Fruit fly (Drosophila melanogaster): ENCODE data around the gene CG16989.

Gene CG16989

DNA sequence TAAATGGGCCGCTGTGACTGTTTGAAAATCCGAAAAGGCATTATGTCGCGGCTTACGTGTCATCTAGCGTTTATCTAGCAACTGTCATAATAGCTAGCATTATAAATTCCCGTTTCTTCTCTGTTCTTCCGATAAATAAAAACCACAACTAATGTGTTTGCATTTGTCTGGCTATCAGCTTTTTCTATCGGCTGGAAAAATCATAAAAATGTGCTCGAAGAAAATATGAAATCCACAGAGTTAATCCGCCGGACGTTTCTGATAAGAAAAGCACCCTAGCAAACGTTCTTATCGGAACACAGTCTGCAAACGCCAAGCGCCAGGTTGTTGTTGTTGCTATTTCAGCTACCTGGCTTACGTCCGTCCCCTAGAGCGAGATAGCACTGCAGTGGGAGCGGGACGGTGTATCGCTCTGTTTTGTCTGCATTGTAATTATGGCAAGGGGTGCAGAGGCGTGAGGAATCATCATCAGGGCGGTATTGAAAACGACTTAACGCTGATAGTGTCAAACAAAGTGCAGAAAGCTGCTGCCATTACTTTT is 18.7 kb upstream of the CG16989 start:
- TF ChIP-seq CG9948 (tag; optimal IDR thresholded peaks at IDR 0.05) (no peak), Pif1B (GFP tag; optimal IDR thresholded peaks at IDR 0.05) (no peak), CG15710 (tag; optimal IDR thresholded peaks at IDR 0.05) (no peak), CG10348 (GFP tag; IDR thresholded peaks at IDR 0.05) (no peak), fd96Ca (GFP tag; IDR thresholded peaks at IDR 0.05) (no peak), CG12605 (GFP tag; IDR thresholded peaks at IDR 0.05) (no peak), Snoo (tag; optimal IDR thresholded peaks at IDR 0.05) (no peak), Pif1A (GFP tag; optimal IDR thresholded peaks at IDR 0.05) (no peak), CG17806 (tag; optimal IDR thresholded peaks at IDR 0.05) (no peak), rn (GFP tag; IDR thresholded peaks at IDR 0.05) (no peak), CG34367 (tag; optimal IDR thresholded peaks at IDR 0.05) (no peak), gl (tag; optimal IDR thresholded peaks at IDR 0.05) (no peak), CG14655 (GFP tag; optimal IDR thresholded peaks at IDR 0.05) (no peak), D1 (tag; optimal IDR thresholded peaks at IDR 0.05) (no peak), CG8301 (tag; optimal IDR thresholded peaks at IDR 0.05) (no peak), CG4496 (GFP tag; IDR thresholded peaks at IDR 0.05) (no peak)

DNA sequence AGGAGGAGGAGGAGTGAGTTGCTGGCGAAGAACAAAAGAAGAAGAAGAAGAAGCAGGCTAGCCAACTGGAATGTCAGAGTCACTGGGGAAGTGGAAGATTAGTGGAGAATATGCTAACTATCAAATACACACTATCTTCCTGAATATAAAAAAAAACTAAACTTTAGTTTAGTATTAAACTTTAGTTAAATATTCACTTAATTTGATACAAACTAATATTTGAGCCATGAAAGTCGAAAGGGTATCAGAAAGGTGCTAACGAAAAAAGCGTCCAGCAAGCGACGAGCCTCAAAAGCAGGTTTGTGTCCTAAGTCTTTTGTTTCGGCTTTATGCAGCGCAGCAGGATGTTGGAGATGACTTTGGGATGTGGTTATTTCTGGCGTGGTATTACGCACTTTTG is 17.8 kb upstream of the CG16989 start:
- TF ChIP-seq Ets98B (GFP tag; IDR thresholded peaks at IDR 0.05) = peak; percentile 40; the same call in 1 of the 2 replicates
- peak; percentile 78 for TF ChIP-seq CG14655 (GFP tag; optimal IDR thresholded peaks at IDR 0.05)
- peak; percentile 84 for TF ChIP-seq CG15710 (tag; optimal IDR thresholded peaks at IDR 0.05)
- peak; percentile 74 for TF ChIP-seq Pif1A (GFP tag; optimal IDR thresholded peaks at IDR 0.05)
- TF ChIP-seq CG4496 (GFP tag; IDR thresholded peaks at IDR 0.05) = peak; percentile 64; the same call in 1 of the 3 replicates
- no peak for TF ChIP-seq EcR (GFP tag; optimal IDR thresholded peaks at IDR 0.05)
- TF ChIP-seq gl (tag; optimal IDR thresholded peaks at IDR 0.05) = peak; percentile 56
- no peak for TF ChIP-seq CG32121 (GFP tag; IDR thresholded peaks at IDR 0.05)
- TF ChIP-seq Snoo (tag; optimal IDR thresholded peaks at IDR 0.05) = peak; percentile 59
- TF ChIP-seq CG12605 (GFP tag; IDR thresholded peaks at IDR 0.05) = peak; percentile 71; the same call in 1 of the 2 replicates
- peak; percentile 62 for TF ChIP-seq Pif1B (GFP tag; optimal IDR thresholded peaks at IDR 0.05)
- peak; percentile 83 for TF ChIP-seq CG17806 (tag; optimal IDR thresholded peaks at IDR 0.05)
- TF ChIP-seq CG8301 (tag; optimal IDR thresholded peaks at IDR 0.05) = peak; percentile 71
- TF ChIP-seq CG13204 (GFP tag; optimal IDR thresholded peaks at IDR 0.05) = peak; percentile 1
- no peak for TF ChIP-seq CG10348 (GFP tag; IDR thresholded peaks at IDR 0.05)
- peak; percentile 80 for TF ChIP-seq CG8159 (tag; optimal IDR thresholded peaks at IDR 0.05)
- peak; percentile 57; the same call in 1 of the 3 replicates for TF ChIP-seq fd96Ca (GFP tag; IDR thresholded peaks at IDR 0.05)
- peak; percentile 78 for TF ChIP-seq CG9948 (tag; optimal IDR thresholded peaks at IDR 0.05)
- peak; percentile 74 for TF ChIP-seq CG34367 (tag; optimal IDR thresholded peaks at IDR 0.05)
- TF ChIP-seq D1 (tag; optimal IDR thresholded peaks at IDR 0.05) = no peak
- TF ChIP-seq rn (GFP tag; IDR thresholded peaks at IDR 0.05) = no peak; the same call in 1 of the 2 replicates

DNA sequence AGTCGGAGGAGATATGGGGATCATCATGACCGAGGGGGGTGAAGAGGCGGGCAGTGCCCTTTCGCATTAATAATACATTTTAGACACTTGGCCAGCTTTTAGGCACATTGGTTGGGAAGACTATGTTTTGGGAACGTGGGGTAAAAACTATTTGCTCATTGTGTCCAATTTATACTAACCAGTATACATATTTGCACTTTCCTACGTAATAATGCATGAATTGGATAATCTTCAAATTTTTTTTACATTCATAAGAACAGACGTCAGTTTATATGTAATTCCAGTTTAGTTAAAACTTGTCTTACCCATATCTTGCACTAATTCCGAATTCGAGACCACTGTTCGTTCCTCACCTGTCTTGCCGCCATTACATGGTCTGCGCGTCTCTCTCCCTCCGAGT is 13.6 kb upstream of the CG16989 start:
- TF ChIP-seq gl (tag; optimal IDR thresholded peaks at IDR 0.05) (peak; percentile 1), fd96Ca (GFP tag; IDR thresholded peaks at IDR 0.05) (no peak), rn (GFP tag; IDR thresholded peaks at IDR 0.05) (no peak), CG14655 (GFP tag; optimal IDR thresholded peaks at IDR 0.05) (no peak), Snoo (tag; optimal IDR thresholded peaks at IDR 0.05) (peak; percentile 32), D1 (tag; optimal IDR thresholded peaks at IDR 0.05) (no peak), CG34367 (tag; optimal IDR thresholded peaks at IDR 0.05) (peak; percentile 20), CG32121 (GFP tag; IDR thresholded peaks at IDR 0.05) (0 out of 2 replicates have a peak, but pooled peaks have one; percentile 16), CG17806 (tag; optimal IDR thresholded peaks at IDR 0.05) (peak; percentile 40), CG4496 (GFP tag; IDR thresholded peaks at IDR 0.05) (0 out of 3 replicates have a peak, but pooled peaks have one; percentile 11), CG15710 (tag; optimal IDR thresholded peaks at IDR 0.05) (peak; percentile 59), CG9948 (tag; optimal IDR thresholded peaks at IDR 0.05) (peak; percentile 49), Ets98B (GFP tag; IDR thresholded peaks at IDR 0.05) (0 out of 2 replicates have a peak, but pooled peaks have one; percentile 14), CG13204 (GFP tag; optimal IDR thresholded peaks at IDR 0.05) (peak; percentile 29), EcR (GFP tag; optimal IDR thresholded peaks at IDR 0.05) (peak; percentile 52), CG8301 (tag; optimal IDR thresholded peaks at IDR 0.05) (peak; percentile 55), Pif1A (GFP tag; optimal IDR thresholded peaks at IDR 0.05) (peak; percentile 35), CG12605 (GFP tag; IDR thresholded peaks at IDR 0.05) (no peak), Pif1B (GFP tag; optimal IDR thresholded peaks at IDR 0.05) (peak; percentile 56), CG8159 (tag; optimal IDR thresholded peaks at IDR 0.05) (peak; percentile 60), CG10348 (GFP tag; IDR thresholded peaks at IDR 0.05) (no peak)

DNA sequence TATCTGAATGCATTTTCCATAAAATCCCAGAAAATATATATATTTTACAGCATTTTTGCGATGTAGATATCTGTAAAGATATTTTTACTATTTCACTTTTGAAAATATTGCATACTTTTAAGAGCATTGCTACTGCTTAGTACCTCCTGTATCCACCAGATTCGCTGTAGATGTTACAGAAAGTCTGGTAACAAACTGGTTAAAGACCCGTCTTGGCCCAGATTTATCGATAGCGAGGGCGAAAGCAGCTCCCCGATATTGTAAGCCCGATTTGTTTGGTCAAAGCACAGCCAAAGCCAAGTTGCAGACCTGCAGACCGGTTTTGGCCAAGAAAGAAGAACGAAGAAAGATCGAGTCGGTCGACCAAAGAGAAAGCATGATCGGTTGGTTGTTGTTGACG is 8.5 kb upstream of the CG16989 start, which contains the start of gene tw:
Gene tw (plus strand): TSS at position 291 of the 400 bp plus-strand sequence.
- TF ChIP-seq D1 (tag; optimal IDR thresholded peaks at IDR 0.05) (no peak), Ets98B (GFP tag; IDR thresholded peaks at IDR 0.05) (no peak), fd96Ca (GFP tag; IDR thresholded peaks at IDR 0.05) (no peak), CG8159 (tag; optimal IDR thresholded peaks at IDR 0.05) (no peak), Pif1A (GFP tag; optimal IDR thresholded peaks at IDR 0.05) (no peak)

DNA sequence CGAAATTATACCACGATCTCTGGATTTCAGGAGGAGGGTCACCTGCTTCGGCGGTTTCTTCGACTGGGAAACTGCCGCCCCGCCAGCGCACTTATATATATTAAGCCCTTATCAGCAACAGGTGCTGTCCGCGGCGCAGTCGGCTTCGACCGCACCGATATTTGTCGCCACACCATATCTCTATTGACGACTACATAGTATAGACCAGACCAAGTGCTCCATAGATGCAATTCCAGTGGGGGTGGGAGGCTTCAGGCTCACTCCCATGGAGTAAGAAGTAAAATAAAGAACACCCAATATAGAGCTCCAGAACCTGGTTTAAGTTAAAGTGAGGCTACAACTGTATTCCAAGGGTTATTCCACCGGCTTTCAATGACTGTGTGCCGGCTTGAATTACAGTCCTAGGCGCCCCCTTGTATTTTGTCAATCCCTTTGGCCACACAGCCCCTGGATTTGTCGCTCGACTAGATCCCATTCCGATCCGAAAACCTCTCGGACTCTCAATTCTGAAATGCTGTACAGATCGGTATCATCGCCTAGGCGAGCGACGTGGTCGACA is 2.8 kb upstream of the CG16989 start, which contains the start of gene CG13360:
Gene CG13360 (minus strand): TSS at position 51 of the 559 bp plus-strand sequence.
- no peak for TF ChIP-seq fd96Ca (GFP tag; IDR thresholded peaks at IDR 0.05)
- TF ChIP-seq CG8159 (tag; optimal IDR thresholded peaks at IDR 0.05) = no peak
- no peak for TF ChIP-seq CG14655 (GFP tag; optimal IDR thresholded peaks at IDR 0.05)
- no peak for TF ChIP-seq CG12605 (GFP tag; IDR thresholded peaks at IDR 0.05)
- TF ChIP-seq CG32121 (GFP tag; IDR thresholded peaks at IDR 0.05) = no peak
- TF ChIP-seq CG34367 (tag; optimal IDR thresholded peaks at IDR 0.05) = no peak
- no peak for TF ChIP-seq CG4496 (GFP tag; IDR thresholded peaks at IDR 0.05)
- no peak for TF ChIP-seq CG13204 (GFP tag; optimal IDR thresholded peaks at IDR 0.05)
- no peak for TF ChIP-seq CG9948 (tag; optimal IDR thresholded peaks at IDR 0.05)
- TF ChIP-seq Pif1B (GFP tag; optimal IDR thresholded peaks at IDR 0.05) = no peak
- TF ChIP-seq gl (tag; optimal IDR thresholded peaks at IDR 0.05) = no peak
- TF ChIP-seq Ets98B (GFP tag; IDR thresholded peaks at IDR 0.05) = no peak
- TF ChIP-seq rn (GFP tag; IDR thresholded peaks at IDR 0.05) = no peak
- TF ChIP-seq CG17806 (tag; optimal IDR thresholded peaks at IDR 0.05) = no peak
- no peak for TF ChIP-seq Snoo (tag; optimal IDR thresholded peaks at IDR 0.05)
- TF ChIP-seq EcR (GFP tag; optimal IDR thresholded peaks at IDR 0.05) = no peak
- TF ChIP-seq Pif1A (GFP tag; optimal IDR thresholded peaks at IDR 0.05) = no peak
- no peak for TF ChIP-seq CG10348 (GFP tag; IDR thresholded peaks at IDR 0.05)
- TF ChIP-seq CG15710 (tag; optimal IDR thresholded peaks at IDR 0.05) = no peak
- TF ChIP-seq D1 (tag; optimal IDR thresholded peaks at IDR 0.05) = no peak
